Fruit fly (Drosophila melanogaster) S2 (cell line): ENCODE measurements around the gene Hcs.
A peak's percentile ranks its signal among the peaks of the same experiment; 100 is the strongest.

Source experiments
- CG8478 ChIP-seq: fragments of >200 bp; optimal IDR thresholded peaks from 2 replicates; lab custom pipeline; 2018
- CTCF ChIP-seq, 2 experiments: fragments of >200 bp; optimal IDR thresholded peaks; 2 replicates each; lab custom pipeline; 2018

The Hcs gene

dm6 chr3R:5474551-5474950 is at the start of gene Hcs, which contains the start of the genes CG45100 and HDAC3:
Hcs (plus strand) TSS chr3R:5474899.
CG45100 (minus strand) TSS chr3R:5474600.
HDAC3 (minus strand) TSS chr3R:5474600.
- peak in 1 of 2 experiments; percentile 13 for TF ChIP-seq CTCF (optimal IDR thresholded peaks at IDR 0.05; lab: Kevin White, UChicago)
- TF ChIP-seq CG8478 (lab: Kevin White, UChicago): no peak

dm6 chr3R:5427157-5427556 is 47.5 kb upstream of the Hcs start, which contains the start of gene CG12147:
CG12147 (minus strand) TSS chr3R:5427257.
- TF ChIP-seq CTCF (optimal IDR thresholded peaks at IDR 0.05; lab: Kevin White, UChicago) (no peak), CG8478 (lab: Kevin White, UChicago) (no peak)

DNA sequence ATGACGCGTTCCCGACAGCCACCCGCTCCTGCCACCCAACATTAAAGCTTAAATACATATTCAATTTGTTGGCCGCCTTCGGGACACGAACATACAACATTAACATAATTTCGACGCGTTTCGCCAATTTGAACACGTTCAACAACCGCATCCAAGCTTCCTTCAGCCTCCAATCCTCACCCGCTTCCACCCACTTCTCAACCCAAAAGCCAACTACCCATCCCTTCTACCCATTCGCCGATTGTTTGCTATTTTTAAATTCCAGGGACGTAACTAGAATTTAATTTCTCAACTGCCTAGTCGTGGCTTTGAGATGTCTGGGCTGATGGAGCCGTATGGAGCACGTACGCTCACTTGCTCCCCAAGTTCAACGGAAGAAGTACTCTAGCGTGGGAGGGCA is 44.9 kb upstream of the Hcs start:
- TF ChIP-seq CTCF (optimal IDR thresholded peaks at IDR 0.05; lab: Kevin White, UChicago) (no peak), CG8478 (lab: Kevin White, UChicago) (no peak)

DNA sequence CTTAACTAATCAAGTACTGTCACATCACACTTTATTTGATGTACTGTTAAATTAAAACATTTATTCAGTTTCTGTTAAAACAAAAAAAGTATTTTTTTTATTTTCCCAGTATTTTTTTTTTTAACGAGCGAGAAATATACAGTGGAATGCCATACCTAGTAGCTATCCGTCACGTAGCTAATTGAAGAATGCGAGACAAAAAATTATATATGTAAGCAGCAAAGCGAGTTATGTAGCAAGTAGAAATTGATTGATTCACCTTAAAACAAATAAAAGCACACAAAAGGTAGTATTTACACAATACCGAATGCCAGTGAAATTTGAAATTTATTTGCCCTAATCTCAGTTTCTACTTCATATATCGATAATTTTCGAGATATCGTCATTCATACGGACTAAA is 35.9 kb upstream of the Hcs start:
- TF ChIP-seq CG8478 (lab: Kevin White, UChicago): no peak
- no peak for TF ChIP-seq CTCF (optimal IDR thresholded peaks at IDR 0.05; lab: Kevin White, UChicago)

- TF ChIP-seq CG8478 (lab: Kevin White, UChicago) (no peak), CTCF (optimal IDR thresholded peaks at IDR 0.05; lab: Kevin White, UChicago) (no peak)
Measured at dm6 chr3R:5454334-5454733, 20.4 kb upstream of the Hcs start.

- no peak for TF ChIP-seq CTCF (optimal IDR thresholded peaks at IDR 0.05; lab: Kevin White, UChicago)
- no peak for TF ChIP-seq CG8478 (lab: Kevin White, UChicago)
Measured at dm6 chr3R:5458627-5459026, 16.1 kb upstream of the Hcs start.

DNA sequence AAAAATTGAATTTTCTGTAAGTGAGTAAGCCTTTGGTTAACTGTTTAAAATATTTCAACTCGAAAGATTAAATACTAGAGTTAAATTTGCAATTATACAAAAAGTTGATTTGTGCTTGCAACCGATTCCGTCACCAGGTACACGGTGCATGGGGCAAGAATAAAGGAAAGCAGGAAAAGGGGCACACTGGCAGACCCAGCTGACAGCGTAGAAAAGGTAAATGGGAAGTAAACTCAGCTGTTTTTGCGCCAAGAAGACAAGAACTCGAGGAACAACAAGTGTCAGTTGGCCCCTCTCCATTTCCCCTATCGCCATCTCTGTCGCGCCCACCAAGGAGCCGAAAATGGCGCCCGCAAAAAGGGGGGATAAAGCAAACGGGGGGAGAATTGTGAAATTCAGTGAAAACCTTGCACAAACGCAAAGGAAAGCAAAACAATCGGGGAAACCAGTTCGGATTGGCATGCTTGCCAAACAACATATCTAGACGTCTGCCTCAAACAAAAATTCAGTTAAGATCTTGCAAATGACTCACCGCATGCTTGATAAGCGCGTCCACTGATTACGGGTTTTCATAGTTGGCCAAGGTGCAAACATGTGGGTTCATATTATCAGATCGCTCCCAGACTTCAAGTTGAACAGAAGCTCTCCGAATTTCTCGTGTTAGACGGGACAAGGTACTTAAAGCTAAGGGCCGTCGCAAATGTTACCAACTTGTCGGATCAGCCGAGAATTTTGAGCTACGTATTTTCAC is 11.3 kb upstream of the Hcs start:
- no peak for TF ChIP-seq CG8478 (lab: Kevin White, UChicago)
- no peak for TF ChIP-seq CTCF (optimal IDR thresholded peaks at IDR 0.05; lab: Kevin White, UChicago)

- TF ChIP-seq CTCF (optimal IDR thresholded peaks at IDR 0.05; lab: Kevin White, UChicago) (no peak), CG8478 (lab: Kevin White, UChicago) (no peak)
Measured at dm6 chr3R:5464481-5464880, 10.2 kb upstream of the Hcs start, which contains the start of gene PEK. PEK (minus strand) TSS chr3R:5464753.

DNA sequence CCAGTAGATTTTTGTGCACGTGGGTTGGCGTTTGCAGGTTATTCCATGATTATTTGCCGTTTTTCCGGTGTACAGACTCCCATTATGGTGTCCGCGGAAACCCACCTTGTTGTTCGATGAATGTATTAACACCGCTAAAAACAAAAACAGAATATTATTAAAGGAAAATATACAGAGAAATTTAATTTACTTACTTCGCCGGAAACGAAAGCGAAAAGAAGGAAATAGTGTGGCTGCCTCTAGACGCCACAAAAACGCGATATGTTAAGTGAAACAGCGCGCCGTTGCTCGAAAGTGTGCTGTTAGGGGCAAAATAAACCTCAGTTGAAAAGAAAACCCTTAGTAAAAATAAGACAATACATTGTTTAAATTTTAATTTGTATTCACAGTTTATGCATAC is 7.8 kb upstream of the Hcs start, which contains the start of gene RpL35A:
Gene RpL35A, minus strand, starts transcription at position 227 of the 400 bp plus-strand sequence.
- peak in 1 of 2 experiments; percentile 58 for TF ChIP-seq CTCF (optimal IDR thresholded peaks at IDR 0.05; lab: Kevin White, UChicago)
- no peak for TF ChIP-seq CG8478 (lab: Kevin White, UChicago)

- TF ChIP-seq CTCF (optimal IDR thresholded peaks at IDR 0.05; lab: Kevin White, UChicago): no peak
- TF ChIP-seq CG8478 (lab: Kevin White, UChicago): no peak
Measured at dm6 chr3R:5467619-5468018, 7.1 kb upstream of the Hcs start, which contains the start of gene POLDIP2. POLDIP2 (plus strand) TSS chr3R:5467778.

DNA sequence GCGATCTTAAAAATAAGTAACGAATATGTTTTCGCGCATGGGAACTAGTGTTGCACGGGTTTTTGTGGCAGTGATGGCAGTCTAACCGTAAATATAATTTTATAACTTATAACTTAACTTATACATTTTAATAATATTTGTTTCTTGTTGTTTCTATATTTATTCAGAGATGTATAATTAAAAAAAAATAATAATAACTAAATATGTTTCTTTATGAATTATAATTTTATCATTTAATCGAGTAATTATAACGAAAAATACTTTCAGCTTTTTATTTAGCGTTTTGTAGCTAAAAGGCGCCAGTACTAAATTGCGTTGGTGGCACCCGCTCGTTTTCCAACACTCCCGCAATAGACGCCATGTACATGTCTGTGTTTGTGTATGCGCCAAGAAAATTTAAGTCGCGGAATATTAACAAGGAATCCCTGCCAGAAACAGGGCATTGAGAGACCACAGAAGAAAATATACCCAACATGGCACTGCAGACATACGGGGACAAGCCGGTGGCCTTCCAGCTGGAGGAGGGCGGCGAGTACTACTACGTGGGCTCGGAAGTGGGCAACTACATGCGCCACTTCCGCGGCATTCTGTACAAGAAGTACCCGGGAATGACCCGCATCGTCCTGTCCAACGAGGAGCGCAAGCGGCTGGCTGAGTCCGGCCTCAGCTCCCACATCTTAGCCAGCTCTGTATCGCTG is 4.0 kb upstream of the Hcs start, which contains the start of the genes mRpL44 and Snr1:
Gene mRpL44, minus strand, starts transcription at position 51 of the 698 bp plus-strand sequence.
Gene Snr1, plus strand, starts transcription at position 341 of the 698 bp plus-strand sequence.
- TF ChIP-seq CG8478 (lab: Kevin White, UChicago): no peak
- TF ChIP-seq CTCF (optimal IDR thresholded peaks at IDR 0.05; lab: Kevin White, UChicago): no peak

DNA sequence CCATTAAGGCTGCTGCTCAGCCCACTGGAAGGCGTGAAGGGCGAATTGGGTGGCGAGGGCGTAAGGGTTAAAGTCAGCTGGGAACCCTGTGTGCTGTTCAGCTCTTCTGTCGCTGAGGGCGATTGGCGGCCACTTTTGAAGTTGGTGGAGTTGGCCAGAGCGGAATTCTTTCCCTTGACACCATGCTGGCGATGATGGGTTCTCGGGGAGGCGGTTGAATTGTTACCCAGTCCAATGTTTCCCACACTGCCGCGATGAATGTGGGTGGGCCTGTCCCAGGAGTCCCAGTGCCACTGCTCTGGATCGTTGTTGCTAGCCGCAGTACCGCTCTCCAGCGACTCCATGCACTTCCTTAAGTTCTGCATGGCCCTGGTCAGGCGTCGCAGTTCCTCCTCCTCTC is 8.1 kb downstream of the Hcs start:
- TF ChIP-seq CTCF (optimal IDR thresholded peaks at IDR 0.05; lab: Kevin White, UChicago): no peak
- TF ChIP-seq CG8478 (lab: Kevin White, UChicago): no peak

DNA sequence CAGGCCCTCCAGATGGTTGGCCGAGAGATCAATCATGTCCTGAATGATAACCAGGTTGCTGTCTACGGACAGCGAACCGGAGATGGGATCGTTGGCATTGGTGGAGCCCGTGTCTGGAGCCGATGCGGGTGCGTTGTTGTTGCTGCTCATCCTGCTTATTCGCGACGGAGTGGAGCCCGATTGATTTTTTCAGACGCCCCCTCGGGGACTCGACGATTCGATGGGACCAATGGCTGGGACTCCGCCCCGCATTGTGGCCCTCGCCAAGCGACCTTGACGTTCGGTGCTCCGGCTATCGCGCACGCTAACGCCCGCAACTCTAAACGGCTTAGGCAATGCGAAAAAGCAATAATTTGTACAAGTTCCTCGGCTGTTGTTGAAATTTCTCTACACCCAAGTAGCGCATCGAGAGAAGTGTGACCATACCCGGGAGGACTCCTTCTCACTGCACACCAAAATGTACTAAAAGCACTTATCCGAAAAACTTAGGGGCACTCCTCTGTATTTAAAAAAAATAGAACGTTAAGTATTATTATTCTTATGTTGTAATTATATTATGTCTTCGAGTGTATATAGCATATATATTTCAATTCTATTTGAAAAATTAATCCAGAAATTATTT is 8.9 kb downstream of the Hcs start, which contains the start of gene ksr:
Gene ksr, minus strand, starts transcription at position 419 of the 622 bp plus-strand sequence.
- TF ChIP-seq CG8478 (lab: Kevin White, UChicago): no peak
- TF ChIP-seq CTCF (optimal IDR thresholded peaks at IDR 0.05; lab: Kevin White, UChicago): no peak

dm6 chr3R:5485295-5485718 is 10.6 kb downstream of the Hcs start, which contains the start of gene CG31550:
CG31550 (plus strand) TSS chr3R:5485543.
- TF ChIP-seq CG8478 (lab: Kevin White, UChicago) (no peak), CTCF (optimal IDR thresholded peaks at IDR 0.05; lab: Kevin White, UChicago) (no peak)
